Worm (Caenorhabditis elegans) whole organism, L1 larva: ENCODE measurements around the gene F10C2.4.

ENCODE experiments used
- Y116A8C.19 ChIP-seq: sonication (generic microtip); optimal IDR thresholded peaks from 2 replicates; lab custom pipeline; 2016; ENCODE audit warnings: missing compliant biosample characterization, missing genetic modification characterization, borderline replicate concordance
- dpl-1 ChIP-seq, 3 experiments: fragments of 150-350 bp in 2 of 3; sonication (generic microtip) in 1 of 3; optimal IDR thresholded peaks; 2 replicates each; lab custom pipeline; 2014 to 2017; ENCODE audit warnings: missing biosample characterization in 3 of 3, missing genetic modification characterization in 3 of 3, missing genetic modification reagents in 3 of 3
- elt-2 ChIP-seq: sonication (generic microtip); optimal IDR thresholded peaks from 2 replicates; lab custom pipeline; 2016; ENCODE audit warnings: missing genetic modification characterization, mild to moderate bottlenecking, inconsistent platforms, missing compliant biosample characterization, missing genetic modification reagents
- lin-13 ChIP-seq: fragments of 150-350 bp; optimal IDR thresholded peaks from 2 replicates; lab custom pipeline; 2014; ENCODE audit warnings: missing biosample characterization, missing genetic modification reagents, missing genetic modification characterization
- lin-35 ChIP-seq, 2 experiments: fragments of 150-350 bp; optimal IDR thresholded peaks; 2 replicates each; lab custom pipeline; 2014; ENCODE audit warnings: missing biosample characterization in 2 of 2, missing genetic modification characterization in 2 of 2, missing genetic modification reagents in 2 of 2
- lsy-2 ChIP-seq, 2 experiments: fragments of 150-350 bp; optimal IDR thresholded peaks; 2 replicates each; lab custom pipeline; 2014; ENCODE audit warnings: missing biosample characterization in 2 of 2, missing genetic modification characterization in 2 of 2
- nhr-90 ChIP-seq: sonication (generic microtip); optimal IDR thresholded peaks from 2 replicates; lab custom pipeline; 2016; ENCODE audit warnings: mild to moderate bottlenecking, missing genetic modification characterization, missing compliant biosample characterization; ENCODE audit not compliant: poor library complexity
- pag-3 ChIP-seq: sonication (generic microtip); optimal IDR thresholded peaks from 2 replicates; lab custom pipeline; 2017; ENCODE audit warnings: missing genetic modification characterization, mild to moderate bottlenecking, missing compliant biosample characterization, antibody characterized with exemption, borderline replicate concordance; ENCODE audit not compliant: insufficient read depth
- pqm-1 ChIP-seq: sonication (generic microtip); optimal IDR thresholded peaks from 3 replicates; lab custom pipeline; 2017; ENCODE audit warnings: missing biosample characterization, missing genetic modification characterization
- unc-62 ChIP-seq: fragments of 150-350 bp; optimal IDR thresholded peaks from 2 replicates; lab custom pipeline; 2014; ENCODE audit warnings: missing biosample characterization, missing genetic modification reagents, missing genetic modification characterization
- zag-1 ChIP-seq: fragments of 150-350 bp; optimal IDR thresholded peaks from 2 replicates; lab custom pipeline; 2014; ENCODE audit warnings: missing biosample characterization, missing genetic modification characterization

- TF ChIP-seq Y116A8C.19 (tag; lab: Kevin White, UChicago) (no peak), lin-35 (GFP tag; optimal IDR thresholded peaks at IDR 0.05; lab: Kevin White, UChicago) (no peak), dpl-1 (GFP tag; optimal IDR thresholded peaks at IDR 0.05; lab: Kevin White, UChicago) (no peak), nhr-90 (no peak), lsy-2 (tag; optimal IDR thresholded peaks at IDR 0.05; lab: Kevin White, UChicago) (no peak), elt-2 (tag; lab: Kevin White, UChicago) (peak; percentile 55), zag-1 (no peak), unc-62 (GFP tag; lab: Kevin White, UChicago) (no peak), pag-3 (tag; lab: Kevin White, UChicago) (no peak), pqm-1 (tag; lab: Kevin White, UChicago) (no peak), lin-13 (GFP tag; lab: Kevin White, UChicago) (no peak)
Observed at ce11 chrV:12013298-12013697, 28.1 kb upstream of the F10C2.4 start, which contains the start of gene add-2.
